Fruit fly (Drosophila melanogaster) whole organism, adult: ENCODE data around the gene sgl.

Experiments used
- CG12768 ChIP-seq: fragments of 200-800 bp; sonication (Bioruptor generic); optimal IDR thresholded peaks from 2 replicates; lab custom pipeline; 2017; ENCODE audit warnings: missing biosample characterization, missing genetic modification characterization, mild to moderate bottlenecking, moderate library complexity, missing genetic modification reagents
- CG7045 ChIP-seq: fragments of 200-800 bp; sonication (Bioruptor generic); optimal IDR thresholded peaks from 2 replicates; lab custom pipeline; 2017; ENCODE audit warnings: missing biosample characterization, mild to moderate bottlenecking, missing genetic modification characterization
- Clk ChIP-seq: fragments of 200-800 bp; sonication (Bioruptor generic); optimal IDR thresholded peaks from 2 replicates; lab custom pipeline; 2017; ENCODE audit warnings: missing biosample characterization, missing genetic modification characterization
- Mnt ChIP-seq: fragments of 200-800 bp; sonication (Bioruptor generic); optimal IDR thresholded peaks from 2 replicates; lab custom pipeline; 2016; ENCODE audit warnings: missing biosample characterization, mild to moderate bottlenecking, missing genetic modification characterization
- bab1 ChIP-seq: fragments of 200-800 bp; sonication (Bioruptor generic); optimal IDR thresholded peaks from 3 replicates; lab custom pipeline; 2019; ENCODE audit warnings: missing biosample characterization, mild to moderate bottlenecking, missing genetic modification characterization, moderate library complexity
- kay ChIP-seq: fragments of 200-800 bp; sonication (Bioruptor generic); peaks from one replicate; lab custom pipeline; 2016; ENCODE audit warnings: missing biosample characterization, missing genetic modification characterization, borderline replicate concordance
- tj ChIP-seq: fragments of 200-800 bp; sonication (Bioruptor generic); optimal IDR thresholded peaks from 3 replicates; lab custom pipeline; 2017; ENCODE audit warnings: missing biosample characterization, mild to moderate bottlenecking, missing genetic modification characterization, moderate library complexity
- toe ChIP-seq: fragments of 200-800 bp; sonication (Bioruptor generic); optimal IDR thresholded peaks from 2 replicates; lab custom pipeline; 2016; ENCODE audit warnings: missing biosample characterization, missing genetic modification characterization

dm6 chr3L:7012271-7012670 lies 47.7 kb upstream of the sgl start:
- TF ChIP-seq CG7045 (GFP tag; lab: Kevin White, UChicago) = no peak
- no peak for TF ChIP-seq Mnt (GFP tag; lab: Kevin White, UChicago)
- no peak for TF ChIP-seq kay (GFP tag; lab: Kevin White, UChicago)
- TF ChIP-seq bab1 (GFP tag; lab: Kevin White, UChicago) = no peak
- no peak for TF ChIP-seq toe (GFP tag; lab: Kevin White, UChicago)
- TF ChIP-seq Clk (GFP tag; lab: Kevin White, UChicago) = no peak
- TF ChIP-seq CG12768 (GFP tag; lab: Kevin White, UChicago) = no peak
- TF ChIP-seq tj (GFP tag; lab: Kevin White, UChicago) = no peak
